Worm (Caenorhabditis elegans) whole organism, L4 larva: ENCODE results near the gene C50H2.4.

ENCODE experiments used
- ama-1 ChIP-seq: fragments of 150-350 bp; optimal IDR thresholded peaks from 2 replicates; lab custom pipeline; 2014; ENCODE audit warnings: inconsistent platforms, mixed read lengths
- fos-1 ChIP-seq: fragments of 150-350 bp; optimal IDR thresholded peaks from 2 replicates; lab custom pipeline; 2014; ENCODE audit warnings: missing biosample characterization, missing genetic modification characterization
- mep-1 ChIP-seq: fragments of 150-350 bp; sonication (generic microtip); optimal IDR thresholded peaks from 3 replicates; lab custom pipeline; 2014; ENCODE audit warnings: missing biosample characterization, missing genetic modification characterization
- nhr-41 ChIP-seq: fragments of 200-800 bp; sonication (Bioruptor generic); IDR thresholded peaks from 2 replicates; pipeline ENCODE4 v1.3.6; 2022; ENCODE audit warnings: missing genetic modification reagents, missing genetic modification characterization, missing compliant biosample characterization
- pqm-1 ChIP-seq: sonication (generic microtip); optimal IDR thresholded peaks from 2 replicates; lab custom pipeline; 2017; ENCODE audit warnings: missing biosample characterization, missing genetic modification characterization
- zip-11 ChIP-seq: fragments of 200-800 bp; sonication (Bioruptor generic); IDR thresholded peaks from 2 replicates; pipeline ENCODE4 v1.3.6; 2022; ENCODE audit warnings: missing genetic modification characterization, missing compliant biosample characterization

DNA sequence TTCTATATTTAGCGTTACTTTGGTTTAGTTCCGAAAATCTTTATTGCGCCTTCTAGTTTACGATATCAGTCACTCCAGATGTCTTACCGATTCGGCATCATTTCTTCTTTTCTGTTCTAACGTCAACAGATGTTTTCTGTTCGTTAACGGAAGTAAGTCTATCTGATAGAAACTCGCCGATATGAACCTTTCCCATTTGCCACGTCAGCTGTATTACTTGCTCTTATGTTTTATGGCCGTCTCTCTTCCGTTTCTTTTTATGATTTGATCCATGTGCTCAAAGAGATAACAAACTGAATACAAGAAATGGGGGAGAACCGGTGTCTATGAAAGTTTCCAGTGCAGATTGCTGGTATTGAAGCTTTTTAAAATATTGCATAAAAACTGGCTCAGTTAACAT is 37.4 kb upstream of the C50H2.4 start, which contains the start of gene srab-26:
- TF ChIP-seq pqm-1 (tag; lab: Kevin White, UChicago) = no peak
- TF ChIP-seq mep-1 = no peak
- TF ChIP-seq ama-1 (lab: Kevin White, UChicago) = no peak
- no peak for TF ChIP-seq zip-11 (GFP tag; lab: Robert Waterston, UW)
- no peak for TF ChIP-seq nhr-41
- no peak for TF ChIP-seq fos-1 (tag; lab: Kevin White, UChicago)
